Worm (Caenorhabditis elegans) whole organism, L1 larva: ENCODE data around the gene D1005.2.

Experiments used
- C04F5.9 ChIP-seq: sonication (generic microtip); optimal IDR thresholded peaks from 2 replicates; lab custom pipeline; 2016; ENCODE audit warnings: missing genetic modification characterization, missing compliant biosample characterization
- C16A3.4 ChIP-seq: fragments of 150-350 bp; optimal IDR thresholded peaks from 2 replicates; lab custom pipeline; 2014; ENCODE audit warnings: missing biosample characterization, missing genetic modification characterization
- Y116A8C.19 ChIP-seq: sonication (generic microtip); optimal IDR thresholded peaks from 2 replicates; lab custom pipeline; 2016; ENCODE audit warnings: missing compliant biosample characterization, missing genetic modification characterization, borderline replicate concordance
- alr-1 ChIP-seq: fragments of 200-800 bp; sonication (Bioruptor generic); optimal IDR thresholded peaks from 2 replicates; lab custom pipeline; 2018; ENCODE audit warnings: borderline replicate concordance, mild to moderate bottlenecking, missing genetic modification characterization, missing compliant biosample characterization
- aly-2 ChIP-seq: fragments of 150-350 bp; optimal IDR thresholded peaks from 2 replicates; lab custom pipeline; 2014; ENCODE audit warnings: missing biosample characterization, missing genetic modification characterization
- ama-1 ChIP-seq: fragments of 150-350 bp; optimal IDR thresholded peaks from 2 replicates; lab custom pipeline; 2014
- blmp-1 ChIP-seq: fragments of 150-350 bp; optimal IDR thresholded peaks from 2 replicates; lab custom pipeline; 2014; ENCODE audit warnings: missing biosample characterization, missing genetic modification characterization
- ceh-63 ChIP-seq: fragments of 200-800 bp; sonication (Bioruptor generic); optimal IDR thresholded peaks from 2 replicates; lab custom pipeline; 2018; ENCODE audit warnings: mild to moderate bottlenecking, missing genetic modification characterization, missing compliant biosample characterization
- ceh-8 ChIP-seq: fragments of 200-800 bp; sonication (Bioruptor generic); optimal IDR thresholded peaks from 2 replicates; lab custom pipeline; 2018; ENCODE audit warnings: mild to moderate bottlenecking, missing genetic modification characterization, moderate library complexity, missing compliant biosample characterization
- ceh-82 ChIP-seq, 3 experiments: fragments of 150-350 bp in 1 of 3; sonication (generic microtip) in 2 of 3; optimal IDR thresholded peaks; 2 replicates each; lab custom pipeline; 2014 to 2017; ENCODE audit warnings: missing biosample characterization in 3 of 3, missing genetic modification characterization in 3 of 3
- ceh-88 ChIP-seq: fragments of 200-800 bp; sonication (Bioruptor generic); IDR thresholded peaks from 2 replicates; pipeline ENCODE4 v1.3.6; 2022; ENCODE audit warnings: missing genetic modification characterization, missing compliant biosample characterization
- ceh-90 ChIP-seq: sonication (generic microtip); optimal IDR thresholded peaks from 2 replicates; lab custom pipeline; 2016; ENCODE audit warnings: missing genetic modification characterization, missing compliant biosample characterization
- ces-1 ChIP-seq: fragments of 150-350 bp; optimal IDR thresholded peaks from 2 replicates; lab custom pipeline; 2014; ENCODE audit warnings: missing biosample characterization, missing genetic modification reagents, missing genetic modification characterization
- dsc-1 ChIP-seq: sonication (generic microtip); optimal IDR thresholded peaks from 2 replicates; lab custom pipeline; 2016; ENCODE audit warnings: mild to moderate bottlenecking, missing genetic modification characterization, missing compliant biosample characterization
- efl-3 ChIP-seq: fragments of 200-800 bp; sonication (Bioruptor generic); optimal IDR thresholded peaks from 2 replicates; lab custom pipeline; 2018; ENCODE audit warnings: mild to moderate bottlenecking, missing genetic modification characterization, missing compliant biosample characterization
- elt-2 ChIP-seq: sonication (generic microtip); optimal IDR thresholded peaks from 2 replicates; lab custom pipeline; 2016; ENCODE audit warnings: missing genetic modification characterization, mild to moderate bottlenecking, inconsistent platforms, missing compliant biosample characterization, missing genetic modification reagents
- fkh-4 ChIP-seq: sonication (generic microtip); optimal IDR thresholded peaks from 2 replicates; lab custom pipeline; 2016; ENCODE audit warnings: missing compliant biosample characterization, missing genetic modification characterization, borderline replicate concordance
- irx-1 ChIP-seq: sonication (generic microtip); optimal IDR thresholded peaks from 2 replicates; lab custom pipeline; 2016; ENCODE audit warnings: missing genetic modification characterization, missing compliant biosample characterization
- isw-1 ChIP-seq: fragments of 200-800 bp; sonication (Bioruptor generic); IDR thresholded peaks from 2 replicates; pipeline ENCODE4 v1.3.6; 2022; ENCODE audit warnings: missing genetic modification characterization, missing compliant biosample characterization
- lin-13 ChIP-seq: fragments of 150-350 bp; optimal IDR thresholded peaks from 2 replicates; lab custom pipeline; 2014; ENCODE audit warnings: missing biosample characterization, missing genetic modification reagents, missing genetic modification characterization
- lin-14 ChIP-seq: fragments of 200-800 bp; sonication (Bioruptor generic); optimal IDR thresholded peaks from 2 replicates; lab custom pipeline; 2018; ENCODE audit warnings: mild to moderate bottlenecking, missing genetic modification characterization, moderate library complexity, missing compliant biosample characterization
- lin-15B ChIP-seq: fragments of 150-350 bp; sonication (generic microtip); optimal IDR thresholded peaks from 3 replicates; lab custom pipeline; 2014; ENCODE audit warnings: missing biosample characterization, missing genetic modification characterization
- lin-35 ChIP-seq, 2 experiments: fragments of 150-350 bp; optimal IDR thresholded peaks; 2 replicates each; lab custom pipeline; 2014; ENCODE audit warnings: missing biosample characterization in 2 of 2, missing genetic modification characterization in 2 of 2, missing genetic modification reagents in 2 of 2
- lin-39 ChIP-seq: fragments of 150-350 bp; optimal IDR thresholded peaks from 2 replicates; lab custom pipeline; 2014; ENCODE audit warnings: missing biosample characterization, missing genetic modification reagents, missing genetic modification characterization
- mab-9 ChIP-seq: fragments of 200-800 bp; sonication (Bioruptor generic); IDR thresholded peaks from 2 replicates; pipeline ENCODE4 v1.3.6; 2022; ENCODE audit warnings: missing genetic modification reagents, missing genetic modification characterization, missing compliant biosample characterization
- mdl-1 ChIP-seq, 2 experiments: fragments of 150-350 bp; optimal IDR thresholded peaks; 2 replicates each; lab custom pipeline; 2014 to 2017; ENCODE audit warnings: missing biosample characterization in 2 of 2, missing genetic modification characterization in 2 of 2, inconsistent platforms in 1 of 2
- mef-2 ChIP-seq: fragments of 150-350 bp; optimal IDR thresholded peaks from 2 replicates; lab custom pipeline; 2014; ENCODE audit warnings: missing biosample characterization, missing genetic modification characterization
- mep-1 ChIP-seq: fragments of 150-350 bp; optimal IDR thresholded peaks from 2 replicates; lab custom pipeline; 2014; ENCODE audit warnings: missing biosample characterization, missing genetic modification characterization
- nhr-11 ChIP-seq: fragments of 150-350 bp; optimal IDR thresholded peaks from 2 replicates; lab custom pipeline; 2014; ENCODE audit warnings: missing biosample characterization, missing genetic modification characterization
- nhr-12 ChIP-seq: sonication (generic microtip); optimal IDR thresholded peaks from 2 replicates; lab custom pipeline; 2017; ENCODE audit warnings: missing biosample characterization, missing genetic modification characterization
- nhr-19 ChIP-seq: fragments of 200-800 bp; sonication (Bioruptor generic); conservative IDR thresholded peaks from 2 replicates; pipeline ENCODE4 v1.3.6; 2022; ENCODE audit warnings: missing genetic modification characterization, missing compliant biosample characterization
- nhr-237 ChIP-seq: fragments of 150-350 bp; optimal IDR thresholded peaks from 2 replicates; lab custom pipeline; 2014; ENCODE audit warnings: missing biosample characterization, missing genetic modification characterization
- nhr-28 ChIP-seq: fragments of 150-350 bp; optimal IDR thresholded peaks from 2 replicates; lab custom pipeline; 2014; ENCODE audit warnings: missing biosample characterization, missing genetic modification characterization
- nhr-47 ChIP-seq: sonication (generic microtip); optimal IDR thresholded peaks from 2 replicates; lab custom pipeline; 2016; ENCODE audit warnings: mild to moderate bottlenecking, missing genetic modification characterization, moderate library complexity, missing compliant biosample characterization
- nhr-71 ChIP-seq: sonication (generic microtip); optimal IDR thresholded peaks from 2 replicates; lab custom pipeline; 2016; ENCODE audit warnings: mild to moderate bottlenecking, missing genetic modification characterization, moderate library complexity, missing compliant biosample characterization
- nhr-76 ChIP-seq: sonication (generic microtip); optimal IDR thresholded peaks from 2 replicates; lab custom pipeline; 2017; ENCODE audit warnings: missing biosample characterization, missing genetic modification characterization
- nhr-77 ChIP-seq: fragments of 150-350 bp; optimal IDR thresholded peaks from 2 replicates; lab custom pipeline; 2014; ENCODE audit warnings: missing biosample characterization, missing genetic modification characterization
- nhr-84 ChIP-seq: sonication (generic microtip); optimal IDR thresholded peaks from 2 replicates; lab custom pipeline; 2017; ENCODE audit warnings: missing biosample characterization, missing genetic modification characterization
- nhr-85 ChIP-seq: sonication (generic microtip); peaks from one replicate; lab custom pipeline; 2016; ENCODE audit warnings: missing genetic modification characterization, inconsistent platforms, missing compliant biosample characterization
- pag-3 ChIP-seq: sonication (generic microtip); optimal IDR thresholded peaks from 2 replicates; lab custom pipeline; 2017; ENCODE audit warnings: missing genetic modification characterization, mild to moderate bottlenecking, missing compliant biosample characterization, antibody characterized with exemption, borderline replicate concordance; ENCODE audit not compliant: insufficient read depth
- rnt-1 ChIP-seq: sonication (generic microtip); optimal IDR thresholded peaks from 2 replicates; lab custom pipeline; 2016; ENCODE audit warnings: mild to moderate bottlenecking, missing genetic modification characterization, moderate library complexity, missing compliant biosample characterization
- snu-23 ChIP-seq: sonication (generic microtip); optimal IDR thresholded peaks from 2 replicates; lab custom pipeline; 2016; ENCODE audit warnings: missing genetic modification characterization, missing compliant biosample characterization
- sox-4 ChIP-seq: sonication (generic microtip); optimal IDR thresholded peaks from 2 replicates; lab custom pipeline; 2016; ENCODE audit warnings: missing genetic modification characterization, missing compliant biosample characterization
- sup-37 ChIP-seq: fragments of 200-800 bp; sonication (Bioruptor generic); optimal IDR thresholded peaks from 2 replicates; lab custom pipeline; 2018; ENCODE audit warnings: mild to moderate bottlenecking, missing genetic modification characterization, missing compliant biosample characterization
- swsn-7 ChIP-seq: sonication (generic microtip); optimal IDR thresholded peaks from 2 replicates; lab custom pipeline; 2016; ENCODE audit warnings: missing genetic modification characterization, missing compliant biosample characterization
- tlp-1 ChIP-seq: fragments of 150-350 bp; optimal IDR thresholded peaks from 2 replicates; lab custom pipeline; 2014; ENCODE audit warnings: missing biosample characterization, missing genetic modification characterization
- unc-62 ChIP-seq: fragments of 150-350 bp; optimal IDR thresholded peaks from 2 replicates; lab custom pipeline; 2014; ENCODE audit warnings: missing biosample characterization, missing genetic modification reagents, missing genetic modification characterization
- unc-86 ChIP-seq: sonication (generic microtip); optimal IDR thresholded peaks from 2 replicates; lab custom pipeline; 2016; ENCODE audit warnings: missing genetic modification characterization, missing compliant biosample characterization
- vab-15 ChIP-seq: sonication (generic microtip); optimal IDR thresholded peaks from 2 replicates; lab custom pipeline; 2017; ENCODE audit warnings: missing genotype, mild to moderate bottlenecking, missing genetic modification characterization, missing compliant biosample characterization
- xbp-1 ChIP-seq: sonication (generic microtip); optimal IDR thresholded peaks from 2 replicates; lab custom pipeline; 2016; ENCODE audit warnings: missing genetic modification characterization, missing compliant biosample characterization
- zag-1 ChIP-seq: fragments of 150-350 bp; optimal IDR thresholded peaks from 2 replicates; lab custom pipeline; 2014; ENCODE audit warnings: missing biosample characterization, missing genetic modification characterization
- zip-4 ChIP-seq: fragments of 200-800 bp; sonication (Bioruptor generic); optimal IDR thresholded peaks from 2 replicates; lab custom pipeline; 2018; ENCODE audit warnings: mild to moderate bottlenecking, missing genetic modification characterization, moderate library complexity, missing compliant biosample characterization
- ztf-11 ChIP-seq, 2 experiments: sonication (generic microtip); optimal IDR thresholded peaks; 2 replicates each; lab custom pipeline; 2016 to 2017; ENCODE audit warnings: missing genetic modification characterization in 2 of 2, missing biosample characterization in 1 of 2, missing compliant biosample characterization in 1 of 2
- ztf-4 ChIP-seq: fragments of 150-350 bp; optimal IDR thresholded peaks from 2 replicates; lab custom pipeline; 2014; ENCODE audit warnings: missing biosample characterization, missing genetic modification characterization

D1005.2 gene

DNA sequence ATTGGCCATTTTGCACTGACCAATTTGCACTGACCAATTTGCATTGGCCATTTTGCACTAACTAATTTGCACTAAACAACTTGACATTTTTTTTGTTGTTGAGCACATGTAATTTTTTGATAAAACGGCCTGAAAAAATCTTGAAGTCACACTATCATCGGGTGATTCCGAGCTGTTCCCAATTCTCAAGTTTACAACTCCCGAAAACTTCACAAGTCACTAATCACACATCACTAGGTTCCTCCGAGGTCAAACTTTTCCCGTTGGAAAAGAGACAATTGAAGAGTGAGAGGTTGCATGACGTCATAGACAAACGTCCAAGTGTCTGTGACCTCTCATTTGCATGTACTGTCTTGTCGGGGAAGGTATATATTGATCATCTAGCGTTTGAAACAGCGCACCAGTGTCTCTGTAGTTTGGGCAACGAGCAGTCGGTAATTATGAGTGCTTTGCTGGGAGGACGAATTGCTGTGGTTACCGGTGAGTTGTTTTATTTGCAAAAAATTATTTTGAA is 27.4 kb downstream of the D1005.2 start, which contains the start of the genes D1005.10 and dhs-25 (continued):
- peak; percentile 89 for TF ChIP-seq nhr-77 (tag; lab: Kevin White, UChicago)
- TF ChIP-seq sox-4 (tag; lab: Kevin White, UChicago): no peak
- peak; percentile 66 for TF ChIP-seq ztf-4 (tag; lab: Kevin White, UChicago)
- TF ChIP-seq nhr-84 (tag; lab: Kevin White, UChicago): no peak
- no peak for TF ChIP-seq ceh-8
- no peak for TF ChIP-seq mab-9 (GFP tag; lab: Robert Waterston, UW)
- no peak for TF ChIP-seq ceh-88 (GFP tag; lab: Robert Waterston, UW)
- no peak for TF ChIP-seq ceh-90 (tag; lab: Kevin White, UChicago)
- no peak for TF ChIP-seq mef-2 (tag; lab: Kevin White, UChicago)
- peak; percentile 36 to 81 for TF ChIP-seq lin-35 (GFP tag; optimal IDR thresholded peaks at IDR 0.05; lab: Kevin White, UChicago)
- peak; percentile 37 to 66 (median 50) for TF ChIP-seq ceh-82 (tag; optimal IDR thresholded peaks at IDR 0.05; lab: Kevin White, UChicago)
- peak in 1 of 2 experiments; percentile 90 for TF ChIP-seq mdl-1 (tag; optimal IDR thresholded peaks at IDR 0.05; lab: Kevin White, UChicago)
- peak; percentile 33 for TF ChIP-seq lin-39 (tag; lab: Kevin White, UChicago)
- TF ChIP-seq nhr-19: peak; percentile 85
- peak; percentile 74 for TF ChIP-seq swsn-7 (tag; lab: Kevin White, UChicago)
- no peak for TF ChIP-seq tlp-1 (tag; lab: Kevin White, UChicago)
- TF ChIP-seq unc-62 (GFP tag; lab: Kevin White, UChicago): no peak
- TF ChIP-seq lin-15B (tag; lab: Kevin White, UChicago): no peak
- peak; percentile 72 for TF ChIP-seq irx-1 (tag; lab: Kevin White, UChicago)
- TF ChIP-seq Y116A8C.19 (tag; lab: Kevin White, UChicago): no peak
- TF ChIP-seq isw-1 (GFP tag; lab: Robert Waterston, UW): peak; percentile 37
- peak; percentile 67 for TF ChIP-seq C16A3.4 (tag; lab: Kevin White, UChicago)
- TF ChIP-seq nhr-47 (tag; lab: Kevin White, UChicago): peak; percentile 74
- no peak for TF ChIP-seq ces-1
- TF ChIP-seq C04F5.9 (tag; lab: Kevin White, UChicago): no peak
- no peak for TF ChIP-seq sup-37 (GFP tag; lab: Kevin White, UChicago)
- no peak for TF ChIP-seq alr-1 (tag; lab: Kevin White, UChicago)
- TF ChIP-seq mep-1 (tag; lab: Kevin White, UChicago): peak; percentile 88
- no peak for TF ChIP-seq nhr-28 (tag; lab: Kevin White, UChicago)
- peak; percentile 83 for TF ChIP-seq rnt-1 (tag; lab: Kevin White, UChicago)
- TF ChIP-seq ama-1 (lab: Kevin White, UChicago): peak; percentile 48
- TF ChIP-seq snu-23 (GFP tag; lab: Kevin White, UChicago): peak; percentile 92
- TF ChIP-seq lin-14 (GFP tag; lab: Kevin White, UChicago): peak; percentile 92
- TF ChIP-seq zip-4: peak; percentile 31
- no peak for TF ChIP-seq efl-3 (GFP tag; lab: Kevin White, UChicago)
- TF ChIP-seq ztf-11 (tag; optimal IDR thresholded peaks at IDR 0.05; lab: Kevin White, UChicago): no peak
- TF ChIP-seq elt-2 (tag; lab: Kevin White, UChicago): peak; percentile 88
- TF ChIP-seq blmp-1: peak; percentile 82
- TF ChIP-seq nhr-76 (tag; lab: Kevin White, UChicago): no peak
- TF ChIP-seq nhr-237 (tag; lab: Kevin White, UChicago): no peak
- TF ChIP-seq pag-3 (tag; lab: Kevin White, UChicago): no peak
- peak; percentile 95 for TF ChIP-seq nhr-85
- no peak for TF ChIP-seq nhr-12 (tag; lab: Kevin White, UChicago)
- TF ChIP-seq nhr-11: peak; percentile 44
- TF ChIP-seq lin-13 (GFP tag; lab: Kevin White, UChicago): no peak
- no peak for TF ChIP-seq vab-15
- no peak for TF ChIP-seq aly-2 (tag; lab: Kevin White, UChicago)
- TF ChIP-seq nhr-71: peak; percentile 95
- TF ChIP-seq ceh-63 (GFP tag; lab: Kevin White, UChicago): no peak
- TF ChIP-seq unc-86 (tag; lab: Kevin White, UChicago): no peak
- TF ChIP-seq dsc-1 (tag; lab: Kevin White, UChicago): peak; percentile 28
- no peak for TF ChIP-seq zag-1 (tag; lab: Kevin White, UChicago)
- TF ChIP-seq xbp-1: peak; percentile 77
- TF ChIP-seq fkh-4 (tag; lab: Kevin White, UChicago): no peak
